Fruit fly (Drosophila melanogaster): ENCODE data around the gene PGRP-LE.
A peak's percentile ranks its signal among the peaks of the same experiment; 100 is the strongest.

Gene PGRP-LE

dm6 chrX:15758692-15759240 lies 44.9 kb downstream of the PGRP-LE start:
- TF ChIP-seq CrebA (GFP tag; optimal IDR thresholded peaks at IDR 0.05; ENCODE audit: borderline replicate concordance) (no peak), br (GFP tag; optimal IDR thresholded peaks at IDR 0.05) (no peak), Mio (GFP tag; optimal IDR thresholded peaks at IDR 0.05) (no peak), dmrt93B (GFP tag; optimal IDR thresholded peaks at IDR 0.05) (no peak), fru (GFP tag; optimal IDR thresholded peaks at IDR 0.05) (peak; percentile 6)

- TF ChIP-seq Rel (GFP tag; optimal IDR thresholded peaks at IDR 0.05) (no peak), Rel (tag; optimal IDR thresholded peaks at IDR 0.05) (no peak), h (GFP tag; optimal IDR thresholded peaks at IDR 0.05) (no peak), usp (GFP tag; optimal IDR thresholded peaks at IDR 0.05) (no peak), Hr78 (GFP tag; optimal IDR thresholded peaks at IDR 0.05) (no peak), Mio (GFP tag; optimal IDR thresholded peaks at IDR 0.05) (no peak), Vsx2 (GFP tag; optimal IDR thresholded peaks at IDR 0.05; ENCODE audit: partially characterized antibody) (no peak), dmrt93B (GFP tag; optimal IDR thresholded peaks at IDR 0.05) (no peak), Hr83 (GFP tag; optimal IDR thresholded peaks at IDR 0.05; ENCODE audit: poor library complexity, severe bottlenecking) (no peak), ey (GFP tag; optimal IDR thresholded peaks at IDR 0.05) (no peak), CrebA (GFP tag; optimal IDR thresholded peaks at IDR 0.05; ENCODE audit: borderline replicate concordance) (no peak), foxo (GFP tag; optimal IDR thresholded peaks at IDR 0.05) (no peak), psq (GFP tag; optimal IDR thresholded peaks at IDR 0.05) (no peak), tai (GFP tag; optimal IDR thresholded peaks at IDR 0.05) (no peak), br (GFP tag; optimal IDR thresholded peaks at IDR 0.05) (no peak), HLH106 (tag; optimal IDR thresholded peaks at IDR 0.05) (no peak), GATAd (GFP tag; optimal IDR thresholded peaks at IDR 0.05) (no peak), Dfd (GFP tag; optimal IDR thresholded peaks at IDR 0.05) (no peak)
Measured at dm6 chrX:15756018-15756417, 47.7 kb downstream of the PGRP-LE start, which contains the start of gene CG8260. Gene CG8260, plus strand, starts transcription at chrX:15756318.
